Worm (Caenorhabditis elegans) whole organism, young adult: ENCODE results near the gene F20D6.10.

ENCODE experiments used
- B0261.1 ChIP-seq: sonication (generic microtip); optimal IDR thresholded peaks from 2 replicates; lab custom pipeline; 2016; ENCODE audit warnings: mild to moderate bottlenecking, missing genetic modification characterization, moderate library complexity, missing compliant biosample characterization
- C06A6.2 ChIP-seq: fragments of 200-800 bp; sonication (Bioruptor generic); conservative IDR thresholded peaks from 2 replicates; pipeline ENCODE4 v1.3.6; 2022; ENCODE audit warnings: missing genetic modification characterization, missing compliant biosample characterization
- C17E4.6 ChIP-seq: fragments of 200-800 bp; sonication (Bioruptor generic); IDR thresholded peaks from 2 replicates; pipeline ENCODE4 v1.3.6; 2022; ENCODE audit warnings: missing genetic modification reagents, missing genetic modification characterization, missing compliant biosample characterization
- D2030.7 ChIP-seq: fragments of 200-800 bp; sonication (Bioruptor generic); IDR thresholded peaks from 2 replicates; pipeline ENCODE4 v1.3.6; 2022; ENCODE audit warnings: missing genetic modification reagents, missing genetic modification characterization, missing compliant biosample characterization
- F52B5.7 ChIP-seq: sonication (generic microtip); optimal IDR thresholded peaks from 2 replicates; lab custom pipeline; 2016; ENCODE audit warnings: mild to moderate bottlenecking, missing genetic modification characterization, missing compliant biosample characterization
- K11D2.4 ChIP-seq: fragments of 200-800 bp; sonication (Bioruptor generic); IDR thresholded peaks from 2 replicates; pipeline ENCODE4 v1.3.6; 2022; ENCODE audit warnings: missing genetic modification reagents, missing genetic modification characterization, missing compliant biosample characterization
- Y53F4B.3 ChIP-seq: fragments of 200-800 bp; sonication (Bioruptor generic); IDR thresholded peaks from 2 replicates; pipeline ENCODE4 v1.3.6; 2022; ENCODE audit warnings: missing genetic modification reagents, missing genetic modification characterization, missing compliant biosample characterization
- Y53G8AR.9 ChIP-seq: fragments of 200-800 bp; sonication (Bioruptor generic); conservative IDR thresholded peaks from 2 replicates; pipeline ENCODE4 v1.3.6; 2022; ENCODE audit warnings: missing genetic modification reagents, missing genetic modification characterization, missing compliant biosample characterization
- Y67H2A.10 ChIP-seq: fragments of 200-800 bp; sonication (Bioruptor generic); conservative IDR thresholded peaks from 2 replicates; pipeline ENCODE4 v1.3.6; 2022; ENCODE audit warnings: missing genetic modification reagents, missing genetic modification characterization, missing compliant biosample characterization
- Y95B8A.8 ChIP-seq: fragments of 200-800 bp; sonication (Bioruptor generic); IDR thresholded peaks from 2 replicates; pipeline ENCODE4 v1.3.6; 2022; ENCODE audit warnings: missing genetic modification reagents, missing genetic modification characterization, missing compliant biosample characterization
- ama-1 ChIP-seq, 3 experiments: fragments of 150-350 bp in 1 of 3; sonication (generic microtip) in 2 of 3; optimal IDR thresholded peaks; 2 replicates each; lab custom pipeline; 2014 to 2018; ENCODE audit warnings: missing biosample characterization in 2 of 3, missing genetic modification characterization in 2 of 3, missing genetic modification reagents in 2 of 3
- attf-5 ChIP-seq: fragments of 200-800 bp; sonication (Bioruptor generic); optimal IDR thresholded peaks from 2 replicates; lab custom pipeline; 2018; ENCODE audit warnings: mild to moderate bottlenecking, missing genetic modification characterization, missing compliant biosample characterization
- cebp-2 ChIP-seq: fragments of 200-800 bp; sonication (Bioruptor generic); IDR thresholded peaks from 2 replicates; pipeline ENCODE4 v1.3.6; 2022; ENCODE audit warnings: missing genetic modification characterization, missing compliant biosample characterization
- ceh-100 ChIP-seq: fragments of 200-800 bp; sonication (Bioruptor generic); IDR thresholded peaks from 2 replicates; pipeline ENCODE4 v1.3.6; 2022; ENCODE audit warnings: missing genetic modification reagents, missing genetic modification characterization, missing compliant biosample characterization
- ceh-79 ChIP-seq: sonication (generic microtip); optimal IDR thresholded peaks from 2 replicates; lab custom pipeline; 2017; ENCODE audit warnings: mild to moderate bottlenecking, missing genetic modification characterization, missing compliant biosample characterization
- ceh-91 ChIP-seq: fragments of 200-800 bp; sonication (Bioruptor generic); IDR thresholded peaks from 2 replicates; pipeline ENCODE4 v1.3.6; 2022; ENCODE audit warnings: missing genetic modification reagents, missing genetic modification characterization, missing compliant biosample characterization
- dox-1 ChIP-seq: fragments of 200-800 bp; sonication (Bioruptor generic); IDR thresholded peaks from 2 replicates; pipeline ENCODE4 v1.3.6; 2022; ENCODE audit warnings: missing genetic modification reagents, missing genetic modification characterization, missing compliant biosample characterization
- dpl-1 ChIP-seq: fragments of 150-350 bp; optimal IDR thresholded peaks from 2 replicates; lab custom pipeline; 2014; ENCODE audit warnings: missing biosample characterization, missing genetic modification reagents, missing genetic modification characterization
- egl-18 ChIP-seq: fragments of 200-800 bp; sonication (Bioruptor generic); IDR thresholded peaks from 2 replicates; pipeline ENCODE4 v1.3.6; 2022; ENCODE audit warnings: missing genetic modification reagents, missing genetic modification characterization, missing compliant biosample characterization
- ekl-4 ChIP-seq: fragments of 200-800 bp; sonication (Bioruptor generic); IDR thresholded peaks from 2 replicates; pipeline ENCODE4 v1.3.6; 2022; ENCODE audit warnings: missing genetic modification reagents, missing genetic modification characterization, missing compliant biosample characterization
- hmg-1.2 ChIP-seq: fragments of 200-800 bp; sonication (Bioruptor generic); IDR thresholded peaks from 2 replicates; pipeline ENCODE4 v1.3.6; 2022; ENCODE audit warnings: missing genetic modification reagents, missing genetic modification characterization, missing compliant biosample characterization
- hrde-1 ChIP-seq: sonication (generic microtip); optimal IDR thresholded peaks from 2 replicates; lab custom pipeline; 2016; ENCODE audit warnings: missing genetic modification characterization, mild to moderate bottlenecking, missing compliant biosample characterization, moderate library complexity, missing genotype, missing genetic modification reagents, borderline replicate concordance
- madf-6 ChIP-seq: fragments of 200-800 bp; sonication (Bioruptor generic); IDR thresholded peaks from 2 replicates; pipeline ENCODE4 v1.3.6; 2022; ENCODE audit warnings: missing genetic modification reagents, missing genetic modification characterization, missing compliant biosample characterization
- mcd-1 ChIP-seq: fragments of 200-800 bp; sonication (Bioruptor generic); IDR thresholded peaks from 2 replicates; pipeline ENCODE4 v1.3.6; 2022; ENCODE audit warnings: missing genetic modification reagents, missing genetic modification characterization, missing compliant biosample characterization
- mel-28 ChIP-seq: sonication (generic microtip); optimal IDR thresholded peaks from 2 replicates; lab custom pipeline; 2016; ENCODE audit warnings: borderline replicate concordance, mild to moderate bottlenecking, missing genetic modification characterization, missing compliant biosample characterization
- nfyb-1 ChIP-seq: fragments of 200-800 bp; sonication (Bioruptor generic); IDR thresholded peaks from 2 replicates; pipeline ENCODE4 v1.3.6; 2022; ENCODE audit warnings: missing genetic modification reagents, missing genetic modification characterization, missing compliant biosample characterization
- nhr-27 ChIP-seq: fragments of 200-800 bp; sonication (Bioruptor generic); optimal IDR thresholded peaks from 2 replicates; lab custom pipeline; 2018; ENCODE audit warnings: mild to moderate bottlenecking, missing genetic modification characterization, moderate library complexity, missing compliant biosample characterization
- pbrm-1 ChIP-seq: fragments of 200-800 bp; sonication (Bioruptor generic); IDR thresholded peaks from 2 replicates; pipeline ENCODE4 v1.3.6; 2022; ENCODE audit warnings: missing genetic modification reagents, missing genetic modification characterization, missing compliant biosample characterization
- pha-4 ChIP-seq: fragments of 150-350 bp; sonication (generic microtip); optimal IDR thresholded peaks from 2 replicates; lab custom pipeline; 2014; ENCODE audit warnings: missing biosample characterization, missing genetic modification reagents, missing genetic modification characterization
- repo-1 ChIP-seq: sonication (generic microtip); optimal IDR thresholded peaks from 2 replicates; lab custom pipeline; 2017; ENCODE audit warnings: mild to moderate bottlenecking, missing genetic modification characterization, missing compliant biosample characterization
- rpc-1 ChIP-seq, 2 experiments: fragments of 150-350 bp in 1 of 2; sonication (generic microtip) in 1 of 2; optimal IDR thresholded peaks; 2 replicates each; lab custom pipeline; 2014 to 2018; ENCODE audit warnings: missing biosample characterization in 1 of 2, missing genetic modification characterization in 1 of 2, missing genetic modification reagents in 1 of 2, missing genotype in 1 of 2
- sdz-38 ChIP-seq: sonication (generic microtip); optimal IDR thresholded peaks from 2 replicates; lab custom pipeline; 2016; ENCODE audit warnings: missing genotype, missing genetic modification characterization, missing compliant biosample characterization
- zfh-2 ChIP-seq: fragments of 200-800 bp; sonication (Bioruptor generic); conservative IDR thresholded peaks from 2 replicates; pipeline ENCODE4 v1.3.6; 2022; ENCODE audit warnings: missing genetic modification reagents, missing genetic modification characterization, missing compliant biosample characterization
- ztf-28 ChIP-seq: fragments of 200-800 bp; sonication (Bioruptor generic); IDR thresholded peaks from 2 replicates; pipeline ENCODE4 v1.3.6; 2022; ENCODE audit warnings: missing genetic modification reagents, missing genetic modification characterization, missing compliant biosample characterization

F20D6.10 gene

DNA sequence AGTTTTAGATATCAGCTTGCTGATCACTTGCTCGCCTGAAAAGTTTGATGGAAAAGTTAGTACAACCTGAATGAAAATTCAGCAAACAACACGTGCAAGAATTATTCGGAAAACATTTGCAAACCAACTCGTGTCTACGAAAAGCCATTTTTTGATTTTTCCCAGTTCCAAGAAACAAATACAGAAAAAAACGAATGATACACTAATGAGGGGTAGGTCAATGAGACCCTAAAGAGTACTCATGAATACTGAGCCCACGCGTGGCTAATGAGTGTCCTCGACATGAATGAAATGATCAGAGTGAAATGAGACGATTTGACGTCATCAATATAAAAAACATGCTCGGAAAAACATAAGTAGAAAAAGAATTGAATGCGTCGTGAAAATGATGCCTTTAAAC lies 16.3 kb upstream of the F20D6.10 start:
- TF ChIP-seq rpc-1 (optimal IDR thresholded peaks at IDR 0.05; lab: Kevin White, UChicago) (no peak), rpc-1 (tag; optimal IDR thresholded peaks at IDR 0.05; lab: Kevin White, UChicago) (no peak), Y53F4B.3 (GFP tag; lab: Robert Waterston, UW) (no peak), D2030.7 (no peak), attf-5 (GFP tag; lab: Kevin White, UChicago) (no peak), hmg-1.2 (no peak), ceh-91 (GFP tag; lab: Robert Waterston, UW) (no peak), cebp-2 (GFP tag; lab: Robert Waterston, UW) (no peak), hrde-1 (tag; lab: Kevin White, UChicago) (no peak), repo-1 (tag; lab: Kevin White, UChicago) (no peak), F52B5.7 (tag; lab: Kevin White, UChicago) (no peak), C17E4.6 (no peak), mcd-1 (GFP tag; lab: Robert Waterston, UW) (no peak), ztf-28 (GFP tag; lab: Robert Waterston, UW) (no peak), ama-1 (optimal IDR thresholded peaks at IDR 0.05; lab: Kevin White, UChicago) (no peak), ama-1 (GFP tag; optimal IDR thresholded peaks at IDR 0.05; lab: Kevin White, UChicago) (no peak), Y95B8A.8 (GFP tag; lab: Robert Waterston, UW) (no peak), pha-4 (tag; lab: Kevin White, UChicago) (no peak), nfyb-1 (GFP tag; lab: Robert Waterston, UW) (no peak)

DNA sequence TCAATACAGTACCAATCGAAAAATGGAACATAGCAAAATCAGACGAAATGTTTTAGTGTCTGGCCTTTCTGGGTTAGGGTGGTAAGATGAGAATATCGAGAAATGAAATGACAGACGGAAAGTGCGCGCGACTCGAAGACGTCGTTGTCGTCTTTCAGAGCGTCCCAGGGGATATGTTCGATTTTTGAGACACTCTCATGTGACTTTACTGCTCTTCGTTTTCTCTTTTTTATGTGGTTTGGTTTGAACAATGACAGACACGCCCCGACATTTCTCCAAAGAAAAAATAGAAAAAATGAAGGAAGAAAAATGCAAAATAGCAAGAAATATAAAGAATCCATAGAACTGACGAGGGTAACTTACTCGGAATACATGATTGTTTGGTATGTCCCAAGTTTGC lies 14.8 kb upstream of the F20D6.10 start:
- TF ChIP-seq ekl-4 (GFP tag; lab: Robert Waterston, UW) (no peak), egl-18 (GFP tag; lab: Robert Waterston, UW) (no peak), mel-28 (tag; lab: Kevin White, UChicago) (no peak)

DNA sequence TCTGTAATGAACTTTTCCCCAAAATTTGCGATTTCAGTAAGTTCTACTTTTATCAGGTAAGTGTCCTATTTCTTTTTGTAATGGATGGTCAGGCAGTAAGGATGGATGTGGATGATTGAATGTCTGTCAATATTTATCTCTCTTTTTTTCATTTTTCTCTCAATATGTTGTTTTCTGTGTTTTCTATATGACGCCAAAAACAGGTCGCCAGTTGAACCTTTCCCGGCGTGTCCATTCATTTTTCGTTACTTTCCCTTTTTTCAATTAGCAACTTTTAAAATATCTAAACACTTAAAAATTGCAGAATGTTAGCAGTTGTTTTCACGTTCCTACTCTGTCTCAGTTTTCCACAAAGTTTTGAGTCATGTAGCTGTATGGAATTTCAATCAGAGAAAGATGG lies 11.2 kb upstream of the F20D6.10 start, which contains the start of gene timp-1:
Gene timp-1, plus strand, starts transcription at position 305 of the 400 bp plus-strand sequence.
- TF ChIP-seq ztf-28 (GFP tag; lab: Robert Waterston, UW) (no peak), B0261.1 (tag; lab: Kevin White, UChicago) (no peak), dox-1 (GFP tag; lab: Robert Waterston, UW) (no peak), Y53G8AR.9 (GFP tag; lab: Robert Waterston, UW) (no peak), madf-6 (no peak)

DNA sequence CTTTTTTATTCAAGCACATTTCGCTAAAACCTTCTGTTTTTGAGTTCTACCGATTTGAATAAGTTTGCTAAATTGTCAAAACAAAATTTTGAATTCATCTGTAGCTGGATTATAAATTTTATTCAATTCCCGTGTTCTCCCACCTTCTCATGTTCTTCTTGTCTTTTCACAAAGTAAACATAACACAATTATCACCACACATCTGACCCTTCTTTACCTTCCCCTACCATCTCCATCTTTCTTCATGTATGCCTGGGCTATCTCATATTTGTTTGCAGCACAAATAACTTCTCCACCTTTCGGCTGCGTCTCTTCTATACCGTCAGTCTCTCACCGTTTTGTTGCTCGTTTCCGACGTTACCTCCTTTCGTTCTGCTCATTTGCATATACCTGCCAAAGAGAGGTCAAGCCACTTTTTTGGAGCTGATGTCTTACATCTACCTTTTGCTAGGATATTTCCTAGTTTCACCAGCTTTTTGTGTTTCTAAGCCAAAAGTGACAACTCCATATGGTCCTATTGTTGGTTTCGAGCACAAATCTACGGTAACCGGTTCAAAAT lies 7.4 kb upstream of the F20D6.10 start, which contains the start of gene cest-17:
Gene cest-17, plus strand, starts transcription at position 248 of the 559 bp plus-strand sequence.
- TF ChIP-seq C06A6.2 (GFP tag; lab: Robert Waterston, UW) = no peak
- peak; percentile 30; the same call in 1 of the 2 replicates for TF ChIP-seq hmg-1.2

DNA sequence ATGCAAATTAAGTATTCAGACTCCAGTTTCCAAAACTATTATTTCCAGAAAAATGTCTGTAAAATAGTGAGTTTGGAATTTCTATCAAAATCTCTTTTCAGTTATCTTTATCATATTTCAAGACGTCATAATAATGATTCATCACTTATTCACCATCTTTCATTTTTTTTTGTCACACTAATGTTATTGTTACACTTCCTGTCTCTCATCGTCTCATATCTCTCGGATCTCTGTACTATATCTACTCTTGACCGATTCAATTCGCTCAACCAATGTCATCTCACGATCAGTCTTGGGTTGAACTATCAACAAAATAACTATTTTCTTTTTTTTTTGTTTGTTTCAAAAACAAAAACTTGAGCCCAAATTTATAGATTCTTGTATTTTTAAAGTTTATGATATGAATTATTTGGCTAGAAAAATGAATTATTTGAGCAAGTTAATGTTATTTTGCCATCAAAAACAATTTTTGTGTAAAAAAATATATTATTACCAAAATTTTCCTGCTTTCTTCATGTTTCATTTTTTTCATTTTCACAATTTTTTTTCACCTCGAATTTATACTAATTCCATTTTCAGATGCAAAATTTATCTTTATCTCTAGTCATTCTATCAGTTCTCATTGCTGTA lies 5.6 kb upstream of the F20D6.10 start, which contains the start of gene cri-2:
Gene cri-2, plus strand, starts transcription at position 580 of the 630 bp plus-strand sequence.
- peak; percentile 18; the same call in 1 of the 2 replicates for TF ChIP-seq hmg-1.2
- TF ChIP-seq nhr-27 (tag; lab: Kevin White, UChicago) = no peak

DNA sequence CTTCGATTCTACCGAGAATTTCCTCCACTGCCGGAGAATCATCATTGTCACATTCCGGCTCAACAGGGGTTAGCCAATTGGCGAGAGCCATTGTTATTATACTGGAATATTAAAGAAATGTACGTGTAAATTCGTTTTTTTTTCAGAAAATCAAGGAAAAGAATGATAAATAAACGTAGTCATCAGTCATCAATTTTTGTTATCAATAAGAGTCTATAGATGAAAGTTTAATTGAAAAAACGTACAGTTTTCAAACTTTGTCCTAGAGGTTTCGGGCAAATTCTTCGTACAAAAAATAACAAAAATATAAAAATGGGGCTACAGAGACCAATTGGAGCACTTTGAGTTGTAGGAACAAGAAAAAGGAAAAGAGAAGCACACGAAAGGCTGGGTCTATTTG lies 3.3 kb upstream of the F20D6.10 start, which contains the start of gene F20D6.11:
Gene F20D6.11, minus strand, starts transcription at position 101 of the 400 bp plus-strand sequence.
- TF ChIP-seq ceh-100 (GFP tag; lab: Robert Waterston, UW) (no peak), Y67H2A.10 (GFP tag; lab: Robert Waterston, UW) (no peak), zfh-2 (GFP tag; lab: Robert Waterston, UW) (no peak), sdz-38 (no peak), ceh-79 (no peak), pbrm-1 (GFP tag; lab: Robert Waterston, UW) (no peak), dpl-1 (no peak), rpc-1 (optimal IDR thresholded peaks at IDR 0.05; lab: Kevin White, UChicago) (no peak), rpc-1 (tag; optimal IDR thresholded peaks at IDR 0.05; lab: Kevin White, UChicago) (no peak), K11D2.4 (GFP tag; lab: Robert Waterston, UW) (no peak)
